Worm (Caenorhabditis elegans) whole organism, early embryonic: ENCODE results near the gene Y38F1A.7.

Source experiments
- B0310.2 ChIP-seq: sonication (generic microtip); optimal IDR thresholded peaks from 2 replicates; lab custom pipeline; 2016; ENCODE audit warnings: mild to moderate bottlenecking, missing genetic modification characterization, missing compliant biosample characterization
- ama-1 ChIP-seq: fragments of 150-350 bp; optimal IDR thresholded peaks from 2 replicates; lab custom pipeline; 2014
- ets-7 ChIP-seq: sonication (generic microtip); optimal IDR thresholded peaks from 2 replicates; lab custom pipeline; 2016; ENCODE audit warnings: missing genotype, missing genetic modification characterization, missing compliant biosample characterization
- flt-1 ChIP-seq: fragments of 200-800 bp; sonication (Bioruptor generic); IDR thresholded peaks from 2 replicates; pipeline ENCODE4 v1.3.6; 2022; ENCODE audit warnings: missing genetic modification characterization, missing compliant biosample characterization
- hnd-1 ChIP-seq: sonication (generic microtip); optimal IDR thresholded peaks from 2 replicates; lab custom pipeline; 2016; ENCODE audit warnings: missing genetic modification characterization, missing compliant biosample characterization
- scrt-1 ChIP-seq: fragments of 200-800 bp; sonication (Bioruptor generic); IDR thresholded peaks from 2 replicates; pipeline ENCODE4 v1.3.6; 2022; ENCODE audit warnings: missing genetic modification characterization, missing compliant biosample characterization

ce11 chrII:13004160-13004871, 6.7 kb upstream of the Y38F1A.7 start:
- no peak for TF ChIP-seq hnd-1 (tag; lab: Kevin White, UChicago)
- no peak for TF ChIP-seq ama-1 (lab: Kevin White, UChicago)
- no peak for TF ChIP-seq B0310.2 (tag; lab: Kevin White, UChicago)
- TF ChIP-seq ets-7 (tag; lab: Kevin White, UChicago), result no peak
- no peak for TF ChIP-seq flt-1
- TF ChIP-seq scrt-1 (GFP tag; lab: Robert Waterston, UW), result no peak
